Fruit fly (Drosophila melanogaster): ENCODE results near the gene CG14658.

The CG14658 gene

dm6 chr3R:4873756-4874155 lies 43.4 kb upstream of the CG14658 start (continued):
- TF ChIP-seq CG11762 (GFP tag; optimal IDR thresholded peaks at IDR 0.05; ENCODE audit: insufficient read depth) (peak; percentile 9), Eip75B (GFP tag; optimal IDR thresholded peaks at IDR 0.05) (peak; percentile 71), lz (GFP tag; optimal IDR thresholded peaks at IDR 0.05) (peak; percentile 66), topi (GFP tag; optimal IDR thresholded peaks at IDR 0.05) (peak; percentile 71), Ets21C (GFP tag; optimal IDR thresholded peaks at IDR 0.05) (peak; percentile 20), CG31627 (GFP tag; optimal IDR thresholded peaks at IDR 0.05) (peak; percentile 68), ss (GFP tag; optimal IDR thresholded peaks at IDR 0.05) (peak; percentile 19 to 42), CG6792 (GFP tag; optimal IDR thresholded peaks at IDR 0.05) (peak; percentile 59), Eip78C (GFP tag) (peak; percentile 85), CG9139 (GFP tag; optimal IDR thresholded peaks at IDR 0.05) (peak; percentile 24), Eip93F (GFP tag; optimal IDR thresholded peaks at IDR 0.05) (no peak), CG16779 (tag; optimal IDR thresholded peaks at IDR 0.05) (peak; percentile 9), acj6 (GFP tag; optimal IDR thresholded peaks at IDR 0.05) (peak; percentile 57), CG3919 (GFP tag; optimal IDR thresholded peaks at IDR 0.05) (peak; percentile 66), CG3032 (tag; optimal IDR thresholded peaks at IDR 0.05) (peak; percentile 67), CG11902 (GFP tag; optimal IDR thresholded peaks at IDR 0.05) (peak; percentile 21), CG8119 (GFP tag; IDR thresholded peaks at IDR 0.05) (peak; percentile 45; the same call in 1 of the 3 replicates), cyc (GFP tag; optimal IDR thresholded peaks at IDR 0.05) (peak; percentile 60)

- TF ChIP-seq dac (GFP tag; optimal IDR thresholded peaks at IDR 0.05) = no peak
- TF ChIP-seq Ets96B (tag; optimal IDR thresholded peaks at IDR 0.05) = no peak
- no peak for TF ChIP-seq CG6792 (GFP tag; optimal IDR thresholded peaks at IDR 0.05)
- TF ChIP-seq Lpt (GFP tag; optimal IDR thresholded peaks at IDR 0.05) = no peak
- no peak for TF ChIP-seq CG8319 (GFP tag; optimal IDR thresholded peaks at IDR 0.05)
- TF ChIP-seq Sox102F (GFP tag; optimal IDR thresholded peaks at IDR 0.05) = no peak
- no peak for TF ChIP-seq esn (GFP tag; optimal IDR thresholded peaks at IDR 0.05)
- no peak for TF ChIP-seq fd59A (GFP tag; optimal IDR thresholded peaks at IDR 0.05)
- no peak for TF ChIP-seq CG6808 (GFP tag; optimal IDR thresholded peaks at IDR 0.05)
- no peak for TF ChIP-seq CG3032 (tag; optimal IDR thresholded peaks at IDR 0.05)
- TF ChIP-seq Blimp-1 (GFP tag; optimal IDR thresholded peaks at IDR 0.05) = no peak
- TF ChIP-seq CG10631 (GFP tag; optimal IDR thresholded peaks at IDR 0.05) = no peak
- TF ChIP-seq Sox15 (GFP tag; optimal IDR thresholded peaks at IDR 0.05) = no peak
- TF ChIP-seq cyc (GFP tag; optimal IDR thresholded peaks at IDR 0.05) = no peak
- TF ChIP-seq CG32006 (GFP tag; optimal IDR thresholded peaks at IDR 0.05) = no peak
- no peak for TF ChIP-seq Hr39 (GFP tag; optimal IDR thresholded peaks at IDR 0.05)
These were observed 38.4 kb upstream of the CG14658 start for dm6 chr3R:4868663-4869225.

- no peak for TF ChIP-seq CG34406 (GFP tag; optimal IDR thresholded peaks at IDR 0.05)
- no peak for TF ChIP-seq pdm3 (GFP tag; optimal IDR thresholded peaks at IDR 0.05)
- no peak for TF ChIP-seq CG9139 (GFP tag; optimal IDR thresholded peaks at IDR 0.05)
These were observed 36.6 kb upstream of the CG14658 start for dm6 chr3R:4866916-4867315.

dm6 chr3R:4866073-4866472 lies 35.8 kb upstream of the CG14658 start:
- TF ChIP-seq svp (GFP tag) (peak; percentile 58), CG8119 (GFP tag; IDR thresholded peaks at IDR 0.05) (no peak)

All from whole organism, prepupa.